Worm (Caenorhabditis elegans): Measurements from ENCODE around the gene C26F1.1.

ce11 chrV:7786639-7787038 is 1.4 kb downstream of the C26F1.1 start:
- TF ChIP-seq him-1 (tag; optimal IDR thresholded peaks at IDR 0.05) (no peak), W03F9.2 (tag; optimal IDR thresholded peaks at IDR 0.05) (no peak)
